Worm (Caenorhabditis elegans): ENCODE measurements around the gene sucg-1.
A peak's percentile ranks its signal among the peaks of the same experiment; 100 is the strongest.

sucg-1 gene

DNA sequence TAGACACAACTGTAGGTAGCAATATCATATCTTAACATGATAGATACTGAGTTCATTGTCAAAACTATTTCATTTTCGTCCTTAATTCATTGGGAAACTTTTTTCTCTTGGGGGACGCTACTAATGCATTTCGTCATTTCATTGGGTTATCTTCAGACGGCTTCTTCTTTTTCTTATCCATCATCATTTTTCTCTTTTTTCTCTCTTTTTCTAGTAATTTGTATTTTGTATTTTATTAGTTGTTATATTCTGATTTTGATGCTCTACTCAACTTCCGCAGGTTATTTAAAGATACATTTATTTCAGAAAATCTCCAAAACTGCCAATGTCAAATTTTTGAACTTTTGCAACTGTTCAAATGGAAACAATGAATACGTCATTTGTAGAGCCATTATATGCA lies 14.8 kb downstream of the sucg-1 start, which contains the start of gene npr-35:
Gene npr-35, plus strand, starts transcription at position 301 of the 400 bp plus-strand sequence.
- TF ChIP-seq ceh-83 (GFP tag; optimal IDR thresholded peaks at IDR 0.05), result no peak

- no peak for TF ChIP-seq nhr-2 (tag; optimal IDR thresholded peaks at IDR 0.05)
These were observed 19.1 kb downstream of the sucg-1 start, which contains the start of gene klo-1 for ce11 chrIV:7747838-7748237. Gene klo-1, minus strand, starts transcription at chrIV:7748225.

DNA sequence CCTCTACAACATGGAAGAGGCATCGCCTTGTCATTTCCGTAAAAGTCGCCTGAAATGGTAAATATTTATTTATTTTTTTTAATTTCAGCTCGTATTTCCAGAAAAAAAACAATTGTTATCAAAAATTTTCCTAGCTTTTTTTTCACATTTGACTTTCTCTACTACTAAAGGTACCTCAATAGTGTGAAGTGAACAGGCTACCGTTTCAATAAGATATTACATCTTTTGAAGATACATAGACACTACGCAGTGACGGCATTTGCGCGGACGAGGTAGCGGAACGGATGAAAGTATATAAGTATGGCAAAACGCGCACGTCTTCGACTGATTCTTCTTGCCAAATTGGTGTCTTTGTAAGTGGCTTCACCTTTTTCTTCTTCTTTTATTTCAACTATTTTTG lies 24.4 kb downstream of the sucg-1 start, which contains the start of gene col-14:
Gene col-14, plus strand, starts transcription at position 301 of the 400 bp plus-strand sequence.
- no peak for TF ChIP-seq sem-2 (GFP tag; optimal IDR thresholded peaks at IDR 0.05)
- no peak for TF ChIP-seq nhr-28 (tag; optimal IDR thresholded peaks at IDR 0.05)
- no peak for TF ChIP-seq nhr-12 (tag; optimal IDR thresholded peaks at IDR 0.05)
- no peak for TF ChIP-seq cnd-1 (tag; optimal IDR thresholded peaks at IDR 0.05)
- TF ChIP-seq pha-4 (tag; optimal IDR thresholded peaks at IDR 0.05), result no peak
- TF ChIP-seq ces-1 (GFP tag; optimal IDR thresholded peaks at IDR 0.05), result no peak
- no peak for TF ChIP-seq ceh-39 (tag; optimal IDR thresholded peaks at IDR 0.05)
- TF ChIP-seq ceh-43 (GFP tag; optimal IDR thresholded peaks at IDR 0.05), result no peak
- TF ChIP-seq elt-3 (tag; optimal IDR thresholded peaks at IDR 0.05), result no peak
- no peak for TF ChIP-seq ztf-11 (tag; optimal IDR thresholded peaks at IDR 0.05)
- TF ChIP-seq elt-1 (tag; optimal IDR thresholded peaks at IDR 0.05; ENCODE audit: borderline replicate concordance, insufficient read depth), result no peak
- TF ChIP-seq unc-39 (tag; optimal IDR thresholded peaks at IDR 0.05), result no peak
- no peak for TF ChIP-seq unc-62 (GFP tag; optimal IDR thresholded peaks at IDR 0.05)
- no peak for TF ChIP-seq ceh-83 (GFP tag; optimal IDR thresholded peaks at IDR 0.05)
- TF ChIP-seq flh-1 (GFP tag; optimal IDR thresholded peaks at IDR 0.05), result no peak
- no peak for TF ChIP-seq sptf-1 (tag; optimal IDR thresholded peaks at IDR 0.05)
- TF ChIP-seq drap-1 (GFP tag; optimal IDR thresholded peaks at IDR 0.05), result no peak
- no peak for TF ChIP-seq lin-32 (GFP tag; optimal IDR thresholded peaks at IDR 0.05)
- no peak for TF ChIP-seq nhr-2 (tag; optimal IDR thresholded peaks at IDR 0.05)
- no peak for TF ChIP-seq hlh-1 (tag; optimal IDR thresholded peaks at IDR 0.05)

- TF ChIP-seq zip-8 (tag; optimal IDR thresholded peaks at IDR 0.05) (no peak), nhr-12 (tag; optimal IDR thresholded peaks at IDR 0.05) (no peak), ces-1 (GFP tag; optimal IDR thresholded peaks at IDR 0.05) (no peak), nhr-76 (tag; optimal IDR thresholded peaks at IDR 0.05) (no peak), mls-2 (tag; optimal IDR thresholded peaks at IDR 0.05) (no peak), M03D4.4 (tag; optimal IDR thresholded peaks at IDR 0.05) (no peak)
These were observed 25.4 kb downstream of the sucg-1 start for ce11 chrIV:7754114-7754513.

ce11 chrIV:7757245-7757644 lies 28.5 kb downstream of the sucg-1 start, which contains the start of gene C46A5.4:
Gene C46A5.4, minus strand, starts transcription at chrIV:7757345.
- TF ChIP-seq unc-62 (GFP tag; optimal IDR thresholded peaks at IDR 0.05) (no peak), zip-8 (tag; optimal IDR thresholded peaks at IDR 0.05) (peak; percentile 57)

- TF ChIP-seq sem-2 (GFP tag; optimal IDR thresholded peaks at IDR 0.05) (no peak), nhr-76 (tag; optimal IDR thresholded peaks at IDR 0.05) (no peak), unc-62 (GFP tag; optimal IDR thresholded peaks at IDR 0.05) (no peak), cnd-1 (tag; optimal IDR thresholded peaks at IDR 0.05) (no peak), pha-4 (tag; optimal IDR thresholded peaks at IDR 0.05) (no peak), mls-2 (tag; optimal IDR thresholded peaks at IDR 0.05) (no peak), ztf-11 (tag; optimal IDR thresholded peaks at IDR 0.05) (no peak)
These were observed 30.8 kb downstream of the sucg-1 start, which contains the start of gene dsb-3 for ce11 chrIV:7759527-7759926. Gene dsb-3, minus strand, starts transcription at chrIV:7759627.

ce11 chrIV:7760117-7760516 lies 31.4 kb downstream of the sucg-1 start, which contains the start of gene del-7:
Gene del-7, plus strand, starts transcription at chrIV:7760417.
- no peak for TF ChIP-seq nhr-12 (tag; optimal IDR thresholded peaks at IDR 0.05)
- no peak for TF ChIP-seq mls-2 (tag; optimal IDR thresholded peaks at IDR 0.05)
- no peak for TF ChIP-seq ztf-11 (tag; optimal IDR thresholded peaks at IDR 0.05)
- TF ChIP-seq nhr-2 (tag; optimal IDR thresholded peaks at IDR 0.05), result no peak
- TF ChIP-seq pha-4 (tag; optimal IDR thresholded peaks at IDR 0.05), result no peak
- TF ChIP-seq unc-39 (tag; optimal IDR thresholded peaks at IDR 0.05), result no peak
- no peak for TF ChIP-seq unc-120 (tag; optimal IDR thresholded peaks at IDR 0.05; ENCODE audit: poor library complexity, severe bottlenecking)
- no peak for TF ChIP-seq tbx-8 (GFP tag; optimal IDR thresholded peaks at IDR 0.05)
- TF ChIP-seq mab-5 (tag; optimal IDR thresholded peaks at IDR 0.05), result no peak
- TF ChIP-seq unc-62 (GFP tag; optimal IDR thresholded peaks at IDR 0.05), result no peak
- TF ChIP-seq drap-1 (GFP tag; optimal IDR thresholded peaks at IDR 0.05), result no peak

Data from whole organism, mixed stage, embryonic.